Worm (Caenorhabditis elegans) whole organism, midembryonic: ENCODE data around the gene mdt-1.2.

Experiments used
- T22C8.4 ChIP-seq: fragments of 200-800 bp; sonication (Bioruptor generic); IDR thresholded peaks from 2 replicates; pipeline ENCODE4 v1.3.6; 2022; ENCODE audit warnings: missing genetic modification characterization, missing compliant biosample characterization
- cog-1 ChIP-seq: sonication (generic microtip); optimal IDR thresholded peaks from 2 replicates; lab custom pipeline; 2016; ENCODE audit warnings: missing genetic modification characterization, missing compliant biosample characterization
- flt-1 ChIP-seq: fragments of 200-800 bp; sonication (Bioruptor generic); IDR thresholded peaks from 2 replicates; pipeline ENCODE4 v1.3.6; 2022; ENCODE audit warnings: missing genetic modification characterization, missing compliant biosample characterization
- klf-2 ChIP-seq: fragments of 200-800 bp; sonication (Bioruptor generic); conservative IDR thresholded peaks from 2 replicates; pipeline ENCODE4 v1.3.6; 2022; ENCODE audit warnings: missing genetic modification reagents, missing genetic modification characterization, missing compliant biosample characterization
- med-1 ChIP-seq: sonication (generic microtip); optimal IDR thresholded peaks from 2 replicates; lab custom pipeline; 2017; ENCODE audit warnings: missing genetic modification characterization, mild to moderate bottlenecking, missing compliant biosample characterization, antibody characterized with exemption, missing genetic modification reagents; ENCODE audit not compliant: insufficient read depth
- ref-1 ChIP-seq: fragments of 200-800 bp; sonication (Bioruptor generic); conservative IDR thresholded peaks from 2 replicates; pipeline ENCODE4 v1.3.6; 2022; ENCODE audit warnings: missing genetic modification reagents, missing genetic modification characterization, missing compliant biosample characterization
- tab-1 ChIP-seq: fragments of 200-800 bp; sonication (Bioruptor generic); IDR thresholded peaks from 2 replicates; pipeline ENCODE4 v1.3.6; 2022; ENCODE audit warnings: missing genetic modification characterization, missing compliant biosample characterization
- ztf-23 ChIP-seq: fragments of 200-800 bp; sonication (Bioruptor generic); IDR thresholded peaks from 2 replicates; pipeline ENCODE4 v1.3.6; 2022; ENCODE audit warnings: missing genetic modification reagents, missing genetic modification characterization, missing compliant biosample characterization
- ztf-29 ChIP-seq: fragments of 200-800 bp; sonication (Bioruptor generic); IDR thresholded peaks from 2 replicates; pipeline ENCODE4 v1.3.6; 2022; ENCODE audit warnings: missing genetic modification reagents, missing genetic modification characterization, missing compliant biosample characterization

Gene mdt-1.2

DNA sequence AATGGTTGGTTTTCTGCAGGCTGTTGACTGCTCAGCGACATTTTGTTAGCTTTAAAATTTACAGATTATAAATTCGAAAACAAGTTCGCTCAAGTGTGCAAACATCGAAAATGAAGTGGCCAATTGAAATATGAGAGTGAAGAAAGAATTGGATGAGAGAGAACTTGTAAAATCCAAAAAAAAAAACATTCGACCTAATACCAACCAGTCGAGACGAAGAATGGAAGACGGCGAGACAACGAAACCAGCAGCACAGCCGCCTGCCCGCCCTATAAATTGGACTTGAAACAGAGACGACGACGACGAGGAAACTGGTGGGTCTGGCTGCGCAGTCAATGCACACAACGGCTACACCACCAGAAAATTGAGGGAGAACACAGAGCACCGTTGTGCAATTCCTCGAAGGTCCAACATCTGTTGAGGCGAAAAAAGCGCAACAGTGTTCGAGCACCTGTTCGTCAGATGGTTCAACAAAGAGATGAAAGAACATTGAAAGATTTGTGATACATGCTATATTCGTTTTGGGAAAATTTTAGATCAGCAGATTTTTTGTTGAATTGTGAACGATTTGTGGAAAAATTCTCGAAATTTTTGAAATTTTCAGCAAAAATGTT lies 1.3 kb upstream of the mdt-1.2 start, which contains the start of gene T23C6.4:
Gene T23C6.4, minus strand, starts transcription at position 51 of the 614 bp plus-strand sequence.
- TF ChIP-seq ztf-23 (GFP tag; lab: Robert Waterston, UW) (0 out of 2 replicates have a peak, but pooled peaks have one; percentile 38), flt-1 (no peak)

DNA sequence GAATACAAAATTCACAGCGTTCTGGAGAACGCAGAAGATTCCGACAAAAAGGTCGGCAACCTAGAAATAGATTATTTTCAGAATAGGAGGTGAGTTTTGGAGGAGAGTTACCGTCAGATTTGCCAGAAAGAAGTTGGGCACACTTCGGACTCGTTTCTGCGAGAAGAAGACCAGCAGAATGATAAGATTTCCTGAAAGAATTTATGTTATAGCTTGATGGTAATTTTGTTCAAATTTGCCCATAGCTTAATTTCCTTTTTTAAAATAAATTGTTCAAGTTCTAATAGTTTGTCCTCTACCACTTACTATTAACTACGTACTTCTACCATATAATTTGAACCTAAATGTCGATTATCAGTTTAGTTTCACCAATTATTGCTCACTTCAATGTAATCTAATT lies 5.8 kb downstream of the mdt-1.2 start:
- no peak for TF ChIP-seq flt-1
- TF ChIP-seq tab-1 (GFP tag; lab: Robert Waterston, UW), result no peak
- no peak for TF ChIP-seq klf-2 (GFP tag; lab: Robert Waterston, UW)
- TF ChIP-seq ref-1 (GFP tag; lab: Robert Waterston, UW), result no peak
- TF ChIP-seq ztf-23 (GFP tag; lab: Robert Waterston, UW), result no peak
- TF ChIP-seq cog-1 (tag; lab: Kevin White, UChicago), result no peak
- no peak for TF ChIP-seq ztf-29 (GFP tag; lab: Robert Waterston, UW)
- TF ChIP-seq T22C8.4 (GFP tag; lab: Robert Waterston, UW), result no peak
- no peak for TF ChIP-seq med-1

DNA sequence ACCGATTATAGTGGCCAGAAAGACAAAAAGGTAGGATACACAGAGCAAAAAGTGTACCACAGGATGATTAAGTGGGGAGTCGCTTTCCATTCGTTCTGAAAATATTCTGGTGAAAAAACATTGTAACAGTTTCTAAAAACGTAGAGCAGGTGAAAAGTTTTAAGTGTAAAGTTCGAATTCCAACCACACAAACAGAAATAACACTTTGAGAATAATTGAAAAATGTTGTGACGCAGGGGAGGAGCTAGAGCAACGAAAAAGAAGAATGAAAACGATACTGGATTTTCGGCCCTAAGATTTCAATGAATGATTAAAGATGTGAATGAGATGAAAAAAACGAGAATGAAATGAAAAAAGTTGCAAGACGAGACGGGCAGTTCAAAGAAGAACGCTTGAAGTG lies 6.5 kb downstream of the mdt-1.2 start, which contains the start of gene npr-21:
Gene npr-21, minus strand, starts transcription at position 101 of the 400 bp plus-strand sequence.
- TF ChIP-seq ztf-23 (GFP tag; lab: Robert Waterston, UW) (no peak), T22C8.4 (GFP tag; lab: Robert Waterston, UW) (no peak), ref-1 (GFP tag; lab: Robert Waterston, UW) (no peak), flt-1 (no peak), ztf-29 (GFP tag; lab: Robert Waterston, UW) (no peak), med-1 (no peak), cog-1 (tag; lab: Kevin White, UChicago) (no peak), klf-2 (GFP tag; lab: Robert Waterston, UW) (no peak), tab-1 (GFP tag; lab: Robert Waterston, UW) (no peak)

DNA sequence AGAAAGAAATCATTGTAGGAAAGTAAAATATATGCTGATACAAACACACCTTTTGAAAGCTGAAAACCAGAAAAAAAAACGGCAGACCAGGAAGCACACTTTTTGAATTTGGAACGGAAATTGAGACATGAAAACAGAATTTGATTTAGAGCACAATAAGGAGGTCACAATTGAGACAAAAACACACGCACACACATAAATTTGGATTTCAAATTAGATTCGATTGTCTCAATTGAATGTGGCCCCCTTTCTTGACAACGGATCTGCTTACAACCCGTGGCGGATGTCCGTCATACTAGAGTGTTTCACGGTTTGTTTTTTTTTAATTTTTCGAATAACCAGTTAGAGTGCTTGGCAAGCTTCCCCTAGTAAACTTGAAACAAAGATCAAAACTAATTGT lies 16.8 kb downstream of the mdt-1.2 start:
- TF ChIP-seq med-1 (no peak), tab-1 (GFP tag; lab: Robert Waterston, UW) (no peak), ztf-23 (GFP tag; lab: Robert Waterston, UW) (no peak), klf-2 (GFP tag; lab: Robert Waterston, UW) (no peak), ztf-29 (GFP tag; lab: Robert Waterston, UW) (no peak), T22C8.4 (GFP tag; lab: Robert Waterston, UW) (no peak), cog-1 (tag; lab: Kevin White, UChicago) (no peak), ref-1 (GFP tag; lab: Robert Waterston, UW) (no peak), flt-1 (no peak)

DNA sequence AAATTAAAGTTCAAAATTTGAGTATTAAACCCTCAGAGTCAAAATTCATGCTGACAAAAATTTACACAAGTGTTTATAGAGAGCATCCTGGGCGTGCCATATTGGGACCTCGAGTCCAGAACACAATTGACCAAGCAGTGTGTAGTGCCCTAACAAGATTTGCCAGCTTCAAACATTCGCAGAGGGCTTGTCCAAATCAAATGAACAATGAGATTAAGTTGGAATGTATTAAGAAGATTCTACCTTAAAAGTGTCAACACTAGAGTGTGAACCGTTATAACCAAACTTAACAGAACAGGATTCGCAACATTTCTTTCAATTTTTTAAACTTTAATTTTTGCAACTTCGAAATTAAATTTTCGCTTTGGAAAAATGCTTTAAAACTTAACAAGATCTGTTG lies 19.1 kb downstream of the mdt-1.2 start:
- TF ChIP-seq tab-1 (GFP tag; lab: Robert Waterston, UW) (no peak), ref-1 (GFP tag; lab: Robert Waterston, UW) (no peak), med-1 (no peak), cog-1 (tag; lab: Kevin White, UChicago) (no peak), ztf-29 (GFP tag; lab: Robert Waterston, UW) (no peak), ztf-23 (GFP tag; lab: Robert Waterston, UW) (no peak), T22C8.4 (GFP tag; lab: Robert Waterston, UW) (no peak)

DNA sequence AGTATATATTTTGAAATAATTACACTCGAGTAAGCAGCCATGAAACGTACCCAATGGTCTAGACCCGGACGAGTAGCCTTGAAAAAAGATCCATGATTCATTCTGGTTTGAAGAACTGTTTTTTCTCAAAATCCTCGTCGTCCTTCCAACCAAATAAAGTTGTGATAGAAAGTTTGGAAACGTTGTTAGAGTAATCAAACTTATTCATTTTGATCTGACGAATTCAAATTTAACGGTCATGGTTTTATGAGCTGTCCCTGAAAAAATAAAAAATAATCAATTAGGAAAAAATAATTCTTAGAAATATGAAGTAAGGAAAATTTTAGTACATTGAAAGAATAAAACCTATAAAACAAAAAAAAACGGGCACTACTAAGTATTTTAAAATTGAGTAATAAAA lies 25.4 kb downstream of the mdt-1.2 start, which contains the start of gene B0302.4:
Gene B0302.4, minus strand, starts transcription at position 101 of the 400 bp plus-strand sequence.
- TF ChIP-seq ztf-23 (GFP tag; lab: Robert Waterston, UW), result no peak
- no peak for TF ChIP-seq cog-1 (tag; lab: Kevin White, UChicago)
- TF ChIP-seq tab-1 (GFP tag; lab: Robert Waterston, UW), result no peak
- no peak for TF ChIP-seq T22C8.4 (GFP tag; lab: Robert Waterston, UW)
- TF ChIP-seq med-1, result no peak
- TF ChIP-seq klf-2 (GFP tag; lab: Robert Waterston, UW), result no peak
- no peak for TF ChIP-seq ref-1 (GFP tag; lab: Robert Waterston, UW)
- TF ChIP-seq flt-1, result no peak
- no peak for TF ChIP-seq ztf-29 (GFP tag; lab: Robert Waterston, UW)

DNA sequence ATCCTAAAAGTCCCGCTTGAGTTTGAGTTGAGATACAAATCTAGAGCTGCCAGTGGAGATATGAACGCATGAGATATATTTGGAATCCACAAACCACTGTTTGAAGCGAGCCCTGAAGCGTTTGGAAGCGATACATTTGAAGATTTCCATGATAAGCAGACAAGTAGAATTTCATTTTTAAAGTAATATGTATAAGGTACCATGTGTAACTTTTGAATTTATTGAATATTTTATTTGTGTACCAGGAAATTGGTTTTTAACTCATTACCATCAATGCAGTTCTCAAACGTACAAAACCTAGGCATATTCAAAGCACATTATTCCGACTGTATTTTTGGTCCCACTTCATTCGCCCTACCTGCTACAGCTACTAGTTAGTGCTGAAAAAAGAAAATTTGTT lies 26.9 kb downstream of the mdt-1.2 start, which contains the start of gene B0302.2:
Gene B0302.2, plus strand, starts transcription at position 301 of the 400 bp plus-strand sequence.
- TF ChIP-seq ref-1 (GFP tag; lab: Robert Waterston, UW) (no peak), klf-2 (GFP tag; lab: Robert Waterston, UW) (no peak), ztf-23 (GFP tag; lab: Robert Waterston, UW) (no peak), med-1 (no peak), cog-1 (tag; lab: Kevin White, UChicago) (no peak), flt-1 (no peak), ztf-29 (GFP tag; lab: Robert Waterston, UW) (no peak), tab-1 (GFP tag; lab: Robert Waterston, UW) (no peak), T22C8.4 (GFP tag; lab: Robert Waterston, UW) (no peak)

DNA sequence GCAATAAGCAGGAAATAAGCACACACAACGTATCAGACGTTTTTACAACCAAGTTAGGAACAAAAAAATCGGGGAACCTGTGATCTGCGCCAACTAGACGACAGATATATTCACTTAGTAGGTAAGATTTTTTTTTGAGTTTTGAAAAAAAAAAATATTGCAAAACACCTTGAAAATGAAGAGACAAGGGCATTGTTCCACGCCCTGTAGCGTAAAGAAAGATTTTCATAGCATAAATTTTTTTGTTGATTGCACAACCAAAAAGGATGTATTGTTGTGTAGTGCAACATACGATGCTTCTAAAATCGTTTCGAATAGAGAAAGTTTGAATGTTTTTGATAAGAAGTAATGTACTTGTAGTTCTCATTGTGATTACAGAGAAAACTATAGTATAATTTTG lies 28.8 kb downstream of the mdt-1.2 start:
- TF ChIP-seq tab-1 (GFP tag; lab: Robert Waterston, UW) (no peak), T22C8.4 (GFP tag; lab: Robert Waterston, UW) (no peak), ztf-29 (GFP tag; lab: Robert Waterston, UW) (no peak), ref-1 (GFP tag; lab: Robert Waterston, UW) (no peak), med-1 (no peak), ztf-23 (GFP tag; lab: Robert Waterston, UW) (no peak), flt-1 (no peak), klf-2 (GFP tag; lab: Robert Waterston, UW) (no peak), cog-1 (tag; lab: Kevin White, UChicago) (no peak)

DNA sequence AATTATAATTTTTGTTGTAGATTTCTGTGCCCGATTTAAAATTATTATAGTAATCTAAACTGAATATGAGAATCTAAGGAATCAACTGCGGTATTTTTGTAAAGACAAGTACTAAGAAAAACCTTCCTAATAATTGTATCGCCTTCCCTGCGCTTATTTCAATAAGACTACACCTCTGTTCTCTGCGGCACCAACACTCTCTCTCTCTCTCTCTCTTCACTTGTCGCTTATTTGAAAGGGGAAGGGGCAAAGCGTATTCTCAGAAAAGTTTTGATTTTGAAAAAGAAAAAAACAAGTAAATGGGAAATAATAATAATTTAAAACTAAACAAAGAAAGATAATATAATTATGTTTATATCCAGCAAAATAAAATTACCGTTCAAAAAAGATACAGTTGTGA lies 29.9 kb downstream of the mdt-1.2 start:
- TF ChIP-seq klf-2 (GFP tag; lab: Robert Waterston, UW) (no peak), med-1 (no peak), ztf-23 (GFP tag; lab: Robert Waterston, UW) (peak; percentile 48; the same call in 1 of the 2 replicates), cog-1 (tag; lab: Kevin White, UChicago) (no peak), ref-1 (GFP tag; lab: Robert Waterston, UW) (no peak), flt-1 (peak; percentile 62)
